Worm (Caenorhabditis elegans) whole organism, young adult: ENCODE data around the gene sra-33.
A peak's percentile ranks its signal among the peaks of the same experiment; 100 is the strongest.

Experiments
- F33H1.4 ChIP-seq: fragments of 200-800 bp; sonication (Bioruptor generic); IDR thresholded peaks from 2 replicates; pipeline ENCODE4 v1.3.6; 2022; ENCODE audit warnings: missing genetic modification reagents, missing genetic modification characterization, missing compliant biosample characterization
- F39B2.1 ChIP-seq: fragments of 200-800 bp; sonication (Bioruptor generic); IDR thresholded peaks from 2 replicates; pipeline ENCODE4 v1.3.6; 2022; ENCODE audit warnings: missing genetic modification reagents, missing genetic modification characterization, missing compliant biosample characterization
- K12H6.12 ChIP-seq: fragments of 200-800 bp; sonication (Bioruptor generic); optimal IDR thresholded peaks from 2 replicates; lab custom pipeline; 2018; ENCODE audit warnings: mild to moderate bottlenecking, missing genetic modification characterization, missing compliant biosample characterization
- Y53G8AR.9 ChIP-seq: fragments of 200-800 bp; sonication (Bioruptor generic); conservative IDR thresholded peaks from 2 replicates; pipeline ENCODE4 v1.3.6; 2022; ENCODE audit warnings: missing genetic modification reagents, missing genetic modification characterization, missing compliant biosample characterization
- Y56A3A.18 ChIP-seq: fragments of 200-800 bp; sonication (Bioruptor generic); IDR thresholded peaks from 2 replicates; pipeline ENCODE4 v1.3.6; 2022; ENCODE audit warnings: missing genetic modification reagents, missing genetic modification characterization, missing compliant biosample characterization
- Y95B8A.8 ChIP-seq: fragments of 200-800 bp; sonication (Bioruptor generic); IDR thresholded peaks from 2 replicates; pipeline ENCODE4 v1.3.6; 2022; ENCODE audit warnings: missing genetic modification reagents, missing genetic modification characterization, missing compliant biosample characterization
- akir-1 ChIP-seq: fragments of 200-800 bp; sonication (Bioruptor generic); optimal IDR thresholded peaks from 2 replicates; lab custom pipeline; 2018; ENCODE audit warnings: mild to moderate bottlenecking, missing genetic modification characterization, moderate library complexity, missing compliant biosample characterization
- ama-1 ChIP-seq, 3 experiments: fragments of 150-350 bp in 1 of 3; sonication (generic microtip) in 2 of 3; optimal IDR thresholded peaks; 2 replicates each; lab custom pipeline; 2014 to 2018; ENCODE audit warnings: missing biosample characterization in 2 of 3, missing genetic modification characterization in 2 of 3, missing genetic modification reagents in 2 of 3
- attf-3 ChIP-seq: fragments of 200-800 bp; sonication (Bioruptor generic); conservative IDR thresholded peaks from 2 replicates; pipeline ENCODE4 v1.3.6; 2022; ENCODE audit warnings: missing genetic modification reagents, missing genetic modification characterization, missing compliant biosample characterization
- attf-5 ChIP-seq: fragments of 200-800 bp; sonication (Bioruptor generic); optimal IDR thresholded peaks from 2 replicates; lab custom pipeline; 2018; ENCODE audit warnings: mild to moderate bottlenecking, missing genetic modification characterization, missing compliant biosample characterization
- bed-2 ChIP-seq: fragments of 200-800 bp; sonication (Bioruptor generic); IDR thresholded peaks from 2 replicates; pipeline ENCODE4 v1.3.6; 2022; ENCODE audit warnings: missing genetic modification reagents, missing genetic modification characterization, missing compliant biosample characterization
- cebp-2 ChIP-seq: fragments of 200-800 bp; sonication (Bioruptor generic); IDR thresholded peaks from 2 replicates; pipeline ENCODE4 v1.3.6; 2022; ENCODE audit warnings: missing genetic modification characterization, missing compliant biosample characterization
- ceh-91 ChIP-seq: fragments of 200-800 bp; sonication (Bioruptor generic); IDR thresholded peaks from 2 replicates; pipeline ENCODE4 v1.3.6; 2022; ENCODE audit warnings: missing genetic modification reagents, missing genetic modification characterization, missing compliant biosample characterization
- chd-7 ChIP-seq: sonication (generic microtip); optimal IDR thresholded peaks from 2 replicates; lab custom pipeline; 2016; ENCODE audit warnings: mild to moderate bottlenecking, missing genetic modification characterization, moderate library complexity, missing compliant biosample characterization
- die-1 ChIP-seq: sonication (generic microtip); optimal IDR thresholded peaks from 2 replicates; lab custom pipeline; 2016; ENCODE audit warnings: missing genotype, mild to moderate bottlenecking, missing genetic modification characterization, missing compliant biosample characterization
- efl-1 ChIP-seq: fragments of 150-350 bp; optimal IDR thresholded peaks from 2 replicates; lab custom pipeline; 2014; ENCODE audit warnings: missing biosample characterization, missing genetic modification reagents, missing genetic modification characterization
- ekl-4 ChIP-seq: fragments of 200-800 bp; sonication (Bioruptor generic); IDR thresholded peaks from 2 replicates; pipeline ENCODE4 v1.3.6; 2022; ENCODE audit warnings: missing genetic modification reagents, missing genetic modification characterization, missing compliant biosample characterization
- hlh-12 ChIP-seq: sonication (generic microtip); optimal IDR thresholded peaks from 2 replicates; lab custom pipeline; 2016; ENCODE audit warnings: missing genetic modification characterization, missing compliant biosample characterization
- let-526 ChIP-seq: fragments of 200-800 bp; sonication (Bioruptor generic); IDR thresholded peaks from 2 replicates; pipeline ENCODE4 v1.3.6; 2022; ENCODE audit warnings: missing genetic modification reagents, missing genetic modification characterization, missing compliant biosample characterization
- let-607 ChIP-seq, 2 experiments: fragments of 200-800 bp in 1 of 2; sonication (Bioruptor generic) in 1 of 2; sonication (generic microtip) in 1 of 2; optimal IDR thresholded peaks; 2 replicates each; lab custom pipeline; 2016 to 2018; ENCODE audit warnings: mild to moderate bottlenecking in 2 of 2, missing compliant biosample characterization in 2 of 2, missing genetic modification characterization in 2 of 2, moderate library complexity in 2 of 2, missing genotype in 1 of 2
- lsl-1 ChIP-seq: fragments of 200-800 bp; sonication (Bioruptor generic); optimal IDR thresholded peaks from 2 replicates; lab custom pipeline; 2018; ENCODE audit warnings: mild to moderate bottlenecking, missing genetic modification characterization, moderate library complexity, missing compliant biosample characterization
- madf-6 ChIP-seq: fragments of 200-800 bp; sonication (Bioruptor generic); IDR thresholded peaks from 2 replicates; pipeline ENCODE4 v1.3.6; 2022; ENCODE audit warnings: missing genetic modification reagents, missing genetic modification characterization, missing compliant biosample characterization
- madf-8 ChIP-seq: fragments of 200-800 bp; sonication (Bioruptor generic); conservative IDR thresholded peaks from 2 replicates; pipeline ENCODE4 v1.3.6; 2022; ENCODE audit warnings: missing genetic modification reagents, missing genetic modification characterization, missing compliant biosample characterization
- nfyb-1 ChIP-seq: fragments of 200-800 bp; sonication (Bioruptor generic); IDR thresholded peaks from 2 replicates; pipeline ENCODE4 v1.3.6; 2022; ENCODE audit warnings: missing genetic modification reagents, missing genetic modification characterization, missing compliant biosample characterization
- nhr-90 ChIP-seq: sonication (generic microtip); optimal IDR thresholded peaks from 2 replicates; lab custom pipeline; 2016; ENCODE audit warnings: missing genotype, mild to moderate bottlenecking, missing genetic modification characterization, missing compliant biosample characterization
- sdz-38 ChIP-seq: sonication (generic microtip); optimal IDR thresholded peaks from 2 replicates; lab custom pipeline; 2016; ENCODE audit warnings: missing genotype, missing genetic modification characterization, missing compliant biosample characterization
- snpc-1.1 ChIP-seq: sonication (generic microtip); optimal IDR thresholded peaks from 2 replicates; lab custom pipeline; 2017; ENCODE audit warnings: missing genetic modification characterization, mild to moderate bottlenecking, missing compliant biosample characterization, antibody characterized with exemption, moderate library complexity, missing genotype, missing genetic modification reagents; ENCODE audit not compliant: insufficient read depth
- tbx-9 ChIP-seq: sonication (generic microtip); optimal IDR thresholded peaks from 2 replicates; lab custom pipeline; 2016; ENCODE audit warnings: borderline replicate concordance, missing genetic modification characterization, inconsistent platforms, missing compliant biosample characterization
- xnd-1 ChIP-seq: sonication (generic microtip); optimal IDR thresholded peaks from 2 replicates; lab custom pipeline; 2016; ENCODE audit warnings: missing genotype, missing genetic modification reagents, missing genetic modification characterization, missing compliant biosample characterization
- zfh-2 ChIP-seq: fragments of 200-800 bp; sonication (Bioruptor generic); conservative IDR thresholded peaks from 2 replicates; pipeline ENCODE4 v1.3.6; 2022; ENCODE audit warnings: missing genetic modification reagents, missing genetic modification characterization, missing compliant biosample characterization

The sra-33 gene

DNA sequence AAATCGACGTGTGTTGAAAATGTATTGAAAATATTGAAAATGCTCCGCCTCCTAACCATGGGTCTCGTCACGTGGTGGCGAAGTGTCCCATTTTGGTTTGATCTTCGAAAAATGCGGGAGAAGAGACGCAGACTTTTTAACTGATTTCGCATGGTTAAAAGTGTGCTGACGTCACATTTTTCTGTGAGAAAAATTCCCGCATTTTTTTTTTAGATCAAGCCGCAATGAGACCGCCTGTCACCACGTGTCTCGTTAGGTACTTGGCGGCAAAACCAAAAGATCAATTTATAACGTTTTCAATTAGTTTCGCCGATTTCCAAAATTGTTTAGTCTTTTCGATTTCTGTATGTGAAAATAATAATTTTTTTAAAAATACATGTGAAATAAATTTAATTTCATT is 11.9 kb downstream of the sra-33 start:
- TF ChIP-seq xnd-1 (peak; percentile 41), efl-1 (peak; percentile 59), ekl-4 (GFP tag; lab: Robert Waterston, UW) (no peak), Y53G8AR.9 (GFP tag; lab: Robert Waterston, UW) (no peak), nhr-90 (tag; lab: Kevin White, UChicago) (no peak), ceh-91 (GFP tag; lab: Robert Waterston, UW) (0 out of 2 replicates have a peak, but pooled peaks have one; percentile 11), madf-8 (GFP tag; lab: Robert Waterston, UW) (peak; percentile 62), madf-6 (GFP tag; lab: Robert Waterston, UW) (peak; percentile 81)

DNA sequence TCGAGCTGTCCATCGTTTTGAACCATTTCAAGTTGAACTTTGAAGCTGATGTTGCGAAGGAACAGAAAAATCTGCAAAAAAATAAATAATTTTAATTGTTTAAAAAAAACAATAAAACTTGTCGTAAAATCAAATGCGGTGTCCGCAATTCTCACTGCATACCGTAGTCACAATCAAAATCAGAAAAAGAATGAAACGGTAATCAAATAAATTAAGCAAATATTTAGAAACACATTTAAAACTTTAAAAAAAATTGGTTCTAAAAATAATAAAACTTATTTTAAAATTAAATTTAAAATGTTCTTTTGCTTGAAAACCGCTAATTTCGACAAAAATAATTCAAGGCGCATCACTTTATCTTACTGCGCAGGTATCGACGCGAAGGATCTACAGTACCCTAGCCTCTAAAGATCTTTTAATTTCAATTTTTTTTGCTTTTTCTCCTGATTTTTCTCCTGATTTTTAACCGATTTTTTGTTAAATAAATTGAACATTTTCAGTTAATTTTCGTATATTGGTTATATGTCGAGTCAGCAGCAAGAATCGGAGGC is 13.8 kb downstream of the sra-33 start, which contains the start of the genes B0304.4 and B0304.2:
Gene B0304.4, minus strand, starts transcription at position 101 of the 551 bp plus-strand sequence.
Gene B0304.2, plus strand, starts transcription at position 501 of the 551 bp plus-strand sequence.
- no peak for TF ChIP-seq Y56A3A.18
- TF ChIP-seq lsl-1 (GFP tag; lab: Kevin White, UChicago), result peak; percentile 86
- no peak for TF ChIP-seq Y95B8A.8 (GFP tag; lab: Robert Waterston, UW)

DNA sequence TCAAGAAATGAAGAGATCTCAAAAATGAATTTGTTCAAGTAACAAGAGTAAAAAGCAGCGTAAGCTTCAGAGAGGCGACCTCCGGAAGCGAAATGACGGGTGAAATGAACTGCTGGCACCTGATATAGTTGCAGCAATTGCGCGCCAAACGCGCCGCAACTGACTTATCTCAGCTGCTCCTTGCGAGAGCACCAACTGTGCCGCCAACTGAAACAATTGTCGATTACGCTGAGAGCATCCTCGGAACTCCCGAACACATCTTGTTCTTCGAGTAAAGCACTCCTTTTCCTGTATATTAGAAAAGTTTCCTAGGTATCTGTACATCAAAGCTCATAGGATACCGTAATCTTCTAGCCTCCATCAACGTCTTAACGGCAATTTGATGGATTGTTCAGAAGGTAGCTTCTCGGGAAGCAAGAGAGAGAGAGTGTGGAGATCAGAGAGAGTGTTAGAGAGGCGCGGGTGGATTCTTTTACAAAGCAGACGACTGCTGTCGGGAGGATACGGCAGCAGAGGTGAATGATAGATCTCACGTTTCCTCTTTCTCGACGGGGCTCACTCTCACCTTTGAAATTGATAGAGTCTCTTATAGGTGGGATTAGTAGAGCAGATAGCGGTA is 17.0 kb downstream of the sra-33 start:
- TF ChIP-seq attf-5 (GFP tag; lab: Kevin White, UChicago), result no peak
- TF ChIP-seq zfh-2 (GFP tag; lab: Robert Waterston, UW), result 0 out of 2 replicates have a peak, but pooled peaks have one; percentile 4
- TF ChIP-seq, all 124 proteins: peak for 1

- TF ChIP-seq K12H6.12 (tag; lab: Kevin White, UChicago) (peak; percentile 3), let-607 (tag; optimal IDR thresholded peaks at IDR 0.05; lab: Kevin White, UChicago) (no peak)
Observed at ce11 chrII:4518300-4518907, 18.6 kb downstream of the sra-33 start, which contains the start of gene hlh-1. Gene hlh-1, plus strand, starts transcription at chrII:4518574.

DNA sequence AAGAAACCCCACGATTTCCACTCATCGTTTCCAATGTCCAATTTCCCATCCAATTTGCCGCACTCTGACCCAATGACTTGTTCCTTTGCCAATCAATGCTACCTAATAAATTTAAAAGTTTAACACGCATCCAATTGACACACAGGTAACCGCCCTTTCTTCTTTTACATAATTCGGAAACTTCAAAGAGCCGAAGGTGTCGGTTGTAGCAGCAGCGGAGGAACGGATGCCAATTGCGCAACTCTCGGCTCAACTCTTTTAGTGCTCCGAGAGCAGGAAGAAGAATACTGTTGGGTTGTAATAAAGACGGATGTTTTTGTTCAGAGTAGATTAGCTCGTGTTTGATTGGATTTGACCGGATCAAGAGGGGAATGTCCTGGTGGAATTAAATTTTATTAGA is 19.8 kb downstream of the sra-33 start:
- TF ChIP-seq akir-1, result no peak
- TF ChIP-seq attf-3 (GFP tag; lab: Robert Waterston, UW), result no peak
- TF ChIP-seq lsl-1 (GFP tag; lab: Kevin White, UChicago), result no peak
- TF ChIP-seq sdz-38, result no peak
- no peak for TF ChIP-seq F33H1.4
- TF ChIP-seq tbx-9 (tag; lab: Kevin White, UChicago), result no peak
- no peak for TF ChIP-seq nfyb-1 (GFP tag; lab: Robert Waterston, UW)
- no peak for TF ChIP-seq hlh-12 (tag; lab: Kevin White, UChicago)
- no peak for TF ChIP-seq die-1 (tag; lab: Kevin White, UChicago)
- TF ChIP-seq let-526, result no peak
- no peak for TF ChIP-seq ama-1 (optimal IDR thresholded peaks at IDR 0.05; lab: Kevin White, UChicago)
- TF ChIP-seq ama-1 (GFP tag; optimal IDR thresholded peaks at IDR 0.05; lab: Kevin White, UChicago), result no peak
- TF ChIP-seq F39B2.1, result no peak
- TF ChIP-seq chd-7 (tag; lab: Kevin White, UChicago), result no peak
- no peak for TF ChIP-seq cebp-2 (GFP tag; lab: Robert Waterston, UW)
- no peak for TF ChIP-seq bed-2 (GFP tag; lab: Robert Waterston, UW)
- no peak for TF ChIP-seq snpc-1.1
- TF ChIP-seq, all 124 proteins: peak for 0
